Worm (Caenorhabditis elegans) whole organism, young adult: Measurements from ENCODE around the gene nol-10.

Source experiments
- B0019.2 ChIP-seq: fragments of 200-800 bp; sonication (Bioruptor generic); conservative IDR thresholded peaks from 2 replicates; pipeline ENCODE4 v1.3.6; 2022; ENCODE audit warnings: missing genetic modification reagents, missing genetic modification characterization, missing compliant biosample characterization
- C06A6.2 ChIP-seq: fragments of 200-800 bp; sonication (Bioruptor generic); conservative IDR thresholded peaks from 2 replicates; pipeline ENCODE4 v1.3.6; 2022; ENCODE audit warnings: missing genetic modification characterization, missing compliant biosample characterization
- D2030.7 ChIP-seq: fragments of 200-800 bp; sonication (Bioruptor generic); IDR thresholded peaks from 2 replicates; pipeline ENCODE4 v1.3.6; 2022; ENCODE audit warnings: missing genetic modification reagents, missing genetic modification characterization, missing compliant biosample characterization
- F22D6.2 ChIP-seq: sonication (generic microtip); optimal IDR thresholded peaks from 2 replicates; lab custom pipeline; 2016; ENCODE audit warnings: mild to moderate bottlenecking, missing genetic modification characterization, missing compliant biosample characterization
- F23B12.7 ChIP-seq: sonication (generic microtip); optimal IDR thresholded peaks from 2 replicates; lab custom pipeline; 2017; ENCODE audit warnings: missing genetic modification characterization, mild to moderate bottlenecking, missing compliant biosample characterization, antibody characterized with exemption, moderate library complexity; ENCODE audit not compliant: insufficient read depth
- F39B2.1 ChIP-seq: fragments of 200-800 bp; sonication (Bioruptor generic); IDR thresholded peaks from 2 replicates; pipeline ENCODE4 v1.3.6; 2022; ENCODE audit warnings: missing genetic modification reagents, missing genetic modification characterization, missing compliant biosample characterization
- F52B5.7 ChIP-seq: sonication (generic microtip); optimal IDR thresholded peaks from 2 replicates; lab custom pipeline; 2016; ENCODE audit warnings: mild to moderate bottlenecking, missing genetic modification characterization, missing compliant biosample characterization
- F57C9.4 ChIP-seq: sonication (generic microtip); optimal IDR thresholded peaks from 2 replicates; lab custom pipeline; 2017; ENCODE audit warnings: mild to moderate bottlenecking, missing genetic modification characterization, missing compliant biosample characterization
- Y53F4B.3 ChIP-seq: fragments of 200-800 bp; sonication (Bioruptor generic); IDR thresholded peaks from 2 replicates; pipeline ENCODE4 v1.3.6; 2022; ENCODE audit warnings: missing genetic modification reagents, missing genetic modification characterization, missing compliant biosample characterization
- Y67H2A.10 ChIP-seq: fragments of 200-800 bp; sonication (Bioruptor generic); conservative IDR thresholded peaks from 2 replicates; pipeline ENCODE4 v1.3.6; 2022; ENCODE audit warnings: missing genetic modification reagents, missing genetic modification characterization, missing compliant biosample characterization
- ZK185.1 ChIP-seq: sonication (generic microtip); optimal IDR thresholded peaks from 2 replicates; lab custom pipeline; 2016; ENCODE audit warnings: mild to moderate bottlenecking, missing genetic modification characterization, missing compliant biosample characterization; ENCODE audit not compliant: poor library complexity, severe bottlenecking
- ama-1 ChIP-seq, 3 experiments: fragments of 150-350 bp in 1 of 3; sonication (generic microtip) in 2 of 3; optimal IDR thresholded peaks; 2 replicates each; lab custom pipeline; 2014 to 2018; ENCODE audit warnings: missing biosample characterization in 2 of 3, missing genetic modification characterization in 2 of 3, missing genetic modification reagents in 2 of 3
- aptf-2 ChIP-seq: fragments of 200-800 bp; sonication (Bioruptor generic); conservative IDR thresholded peaks from 2 replicates; pipeline ENCODE4 v1.3.6; 2022; ENCODE audit warnings: missing genetic modification reagents, missing genetic modification characterization, missing compliant biosample characterization
- attf-6 ChIP-seq: fragments of 200-800 bp; sonication (Bioruptor generic); IDR thresholded peaks from 2 replicates; pipeline ENCODE4 v1.3.6; 2022; ENCODE audit warnings: missing genetic modification reagents, missing genetic modification characterization, missing compliant biosample characterization
- ccch-3 ChIP-seq: fragments of 200-800 bp; sonication (Bioruptor generic); optimal IDR thresholded peaks from 2 replicates; lab custom pipeline; 2018; ENCODE audit warnings: mild to moderate bottlenecking, missing genetic modification characterization, missing compliant biosample characterization
- ceh-100 ChIP-seq: fragments of 200-800 bp; sonication (Bioruptor generic); IDR thresholded peaks from 2 replicates; pipeline ENCODE4 v1.3.6; 2022; ENCODE audit warnings: missing genetic modification reagents, missing genetic modification characterization, missing compliant biosample characterization
- ceh-79 ChIP-seq: sonication (generic microtip); optimal IDR thresholded peaks from 2 replicates; lab custom pipeline; 2017; ENCODE audit warnings: mild to moderate bottlenecking, missing genetic modification characterization, missing compliant biosample characterization
- chd-7 ChIP-seq: sonication (generic microtip); optimal IDR thresholded peaks from 2 replicates; lab custom pipeline; 2016; ENCODE audit warnings: mild to moderate bottlenecking, missing genetic modification characterization, moderate library complexity, missing compliant biosample characterization
- dpl-1 ChIP-seq: fragments of 150-350 bp; optimal IDR thresholded peaks from 2 replicates; lab custom pipeline; 2014; ENCODE audit warnings: missing biosample characterization, missing genetic modification reagents, missing genetic modification characterization
- efl-1 ChIP-seq: fragments of 150-350 bp; optimal IDR thresholded peaks from 2 replicates; lab custom pipeline; 2014; ENCODE audit warnings: missing biosample characterization, missing genetic modification reagents, missing genetic modification characterization
- ekl-4 ChIP-seq: fragments of 200-800 bp; sonication (Bioruptor generic); IDR thresholded peaks from 2 replicates; pipeline ENCODE4 v1.3.6; 2022; ENCODE audit warnings: missing genetic modification reagents, missing genetic modification characterization, missing compliant biosample characterization
- ets-4 ChIP-seq: fragments of 200-800 bp; sonication (Bioruptor generic); optimal IDR thresholded peaks from 2 replicates; lab custom pipeline; 2018; ENCODE audit warnings: mild to moderate bottlenecking, missing genetic modification characterization, missing compliant biosample characterization
- hlh-12 ChIP-seq: sonication (generic microtip); optimal IDR thresholded peaks from 2 replicates; lab custom pipeline; 2016; ENCODE audit warnings: missing genetic modification characterization, missing compliant biosample characterization
- hmg-20 ChIP-seq: fragments of 200-800 bp; sonication (Bioruptor generic); IDR thresholded peaks from 2 replicates; pipeline ENCODE4 v1.3.6; 2022; ENCODE audit warnings: missing genetic modification reagents, missing genetic modification characterization, missing compliant biosample characterization
- lag-1 ChIP-seq: fragments of 200-800 bp; sonication (Bioruptor generic); IDR thresholded peaks from 2 replicates; pipeline ENCODE4 v1.3.6; 2022; ENCODE audit warnings: missing genetic modification reagents, missing genetic modification characterization, missing compliant biosample characterization
- lin-26 ChIP-seq: fragments of 200-800 bp; sonication (Bioruptor generic); IDR thresholded peaks from 2 replicates; pipeline ENCODE4 v1.3.6; 2022; ENCODE audit warnings: missing genetic modification reagents, missing genetic modification characterization, missing compliant biosample characterization
- lir-1 ChIP-seq: fragments of 200-800 bp; sonication (Bioruptor generic); conservative IDR thresholded peaks from 2 replicates; pipeline ENCODE4 v1.3.6; 2022; ENCODE audit warnings: missing genetic modification reagents, missing genetic modification characterization, missing compliant biosample characterization
- lsy-27 ChIP-seq: sonication (generic microtip); optimal IDR thresholded peaks from 2 replicates; lab custom pipeline; 2017; ENCODE audit warnings: missing genetic modification characterization, mild to moderate bottlenecking, missing compliant biosample characterization, antibody characterized with exemption, missing genotype, borderline replicate concordance; ENCODE audit not compliant: insufficient read depth
- mel-28 ChIP-seq: sonication (generic microtip); optimal IDR thresholded peaks from 2 replicates; lab custom pipeline; 2016; ENCODE audit warnings: borderline replicate concordance, mild to moderate bottlenecking, missing genetic modification characterization, missing compliant biosample characterization
- mes-4 ChIP-seq: sonication (generic microtip); optimal IDR thresholded peaks from 2 replicates; lab custom pipeline; 2016; ENCODE audit warnings: missing genotype, missing genetic modification characterization, missing compliant biosample characterization
- mxl-1 ChIP-seq: sonication (generic microtip); optimal IDR thresholded peaks from 2 replicates; lab custom pipeline; 2016; ENCODE audit warnings: missing genetic modification characterization, missing compliant biosample characterization
- nfyb-1 ChIP-seq: fragments of 200-800 bp; sonication (Bioruptor generic); IDR thresholded peaks from 2 replicates; pipeline ENCODE4 v1.3.6; 2022; ENCODE audit warnings: missing genetic modification reagents, missing genetic modification characterization, missing compliant biosample characterization
- nhr-120 ChIP-seq: fragments of 200-800 bp; sonication (Bioruptor generic); IDR thresholded peaks from 2 replicates; pipeline ENCODE4 v1.3.6; 2022; ENCODE audit warnings: missing genetic modification characterization, missing compliant biosample characterization
- nhr-27 ChIP-seq: fragments of 200-800 bp; sonication (Bioruptor generic); optimal IDR thresholded peaks from 2 replicates; lab custom pipeline; 2018; ENCODE audit warnings: mild to moderate bottlenecking, missing genetic modification characterization, moderate library complexity, missing compliant biosample characterization
- nhr-90 ChIP-seq: sonication (generic microtip); optimal IDR thresholded peaks from 2 replicates; lab custom pipeline; 2016; ENCODE audit warnings: missing genotype, mild to moderate bottlenecking, missing genetic modification characterization, missing compliant biosample characterization
- pbrm-1 ChIP-seq: fragments of 200-800 bp; sonication (Bioruptor generic); IDR thresholded peaks from 2 replicates; pipeline ENCODE4 v1.3.6; 2022; ENCODE audit warnings: missing genetic modification reagents, missing genetic modification characterization, missing compliant biosample characterization
- pha-4 ChIP-seq: fragments of 150-350 bp; sonication (generic microtip); optimal IDR thresholded peaks from 2 replicates; lab custom pipeline; 2014; ENCODE audit warnings: missing biosample characterization, missing genetic modification reagents, missing genetic modification characterization
- repo-1 ChIP-seq: sonication (generic microtip); optimal IDR thresholded peaks from 2 replicates; lab custom pipeline; 2017; ENCODE audit warnings: mild to moderate bottlenecking, missing genetic modification characterization, missing compliant biosample characterization
- sea-2 ChIP-seq: fragments of 200-800 bp; sonication (Bioruptor generic); IDR thresholded peaks from 2 replicates; pipeline ENCODE4 v1.3.6; 2022; ENCODE audit warnings: missing genetic modification characterization, missing compliant biosample characterization
- snpc-1.1 ChIP-seq: sonication (generic microtip); optimal IDR thresholded peaks from 2 replicates; lab custom pipeline; 2017; ENCODE audit warnings: missing genetic modification characterization, mild to moderate bottlenecking, missing compliant biosample characterization, antibody characterized with exemption, moderate library complexity, missing genotype, missing genetic modification reagents; ENCODE audit not compliant: insufficient read depth
- snpc-4 ChIP-seq, 5 experiments: fragments of 150-350 bp in 1 of 5; sonication (generic microtip) in 4 of 5; optimal IDR thresholded peaks; 2 replicates each; lab custom pipeline; 2014 to 2018; ENCODE audit warnings: missing genetic modification characterization in 5 of 5, missing biosample characterization in 3 of 5, antibody characterized with exemption in 2 of 5, mild to moderate bottlenecking in 2 of 5, missing compliant biosample characterization in 2 of 5, missing genotype in 2 of 5, moderate library complexity in 2 of 5, missing genetic modification reagents in 1 of 5
- tbx-9 ChIP-seq: sonication (generic microtip); optimal IDR thresholded peaks from 2 replicates; lab custom pipeline; 2016; ENCODE audit warnings: borderline replicate concordance, missing genetic modification characterization, inconsistent platforms, missing compliant biosample characterization
- tlf-1 ChIP-seq: fragments of 200-800 bp; sonication (Bioruptor generic); optimal IDR thresholded peaks from 2 replicates; lab custom pipeline; 2018; ENCODE audit warnings: mild to moderate bottlenecking, missing genetic modification characterization, missing compliant biosample characterization
- unc-62 ChIP-seq: fragments of 150-350 bp; optimal IDR thresholded peaks from 2 replicates; lab custom pipeline; 2014; ENCODE audit warnings: missing biosample characterization, missing genetic modification reagents, missing genetic modification characterization
- zim-3 ChIP-seq: sonication (generic microtip); optimal IDR thresholded peaks from 2 replicates; lab custom pipeline; 2017; ENCODE audit warnings: mild to moderate bottlenecking, missing genetic modification characterization, moderate library complexity, missing compliant biosample characterization
- ztf-22 ChIP-seq: fragments of 200-800 bp; sonication (Bioruptor generic); optimal IDR thresholded peaks from 2 replicates; lab custom pipeline; 2018; ENCODE audit warnings: mild to moderate bottlenecking, missing genetic modification characterization, moderate library complexity, missing compliant biosample characterization
- ztf-28 ChIP-seq: fragments of 200-800 bp; sonication (Bioruptor generic); IDR thresholded peaks from 2 replicates; pipeline ENCODE4 v1.3.6; 2022; ENCODE audit warnings: missing genetic modification reagents, missing genetic modification characterization, missing compliant biosample characterization

nol-10 gene

ce11 chrIV:7573944-7574343, 6.5 kb upstream of the nol-10 start (continued):
- TF ChIP-seq lsy-27, result peak; percentile 90
- TF ChIP-seq ekl-4 (GFP tag; lab: Robert Waterston, UW), result peak; percentile 88
- TF ChIP-seq repo-1 (tag; lab: Kevin White, UChicago), result peak; percentile 86
- no peak for TF ChIP-seq tbx-9 (tag; lab: Kevin White, UChicago)
- peak; percentile 92 for TF ChIP-seq mes-4
- no peak for TF ChIP-seq unc-62 (GFP tag; lab: Kevin White, UChicago)
- TF ChIP-seq D2030.7 (GFP tag; lab: Robert Waterston, UW), result peak; percentile 87
- TF ChIP-seq ceh-79, result peak; percentile 91
- TF ChIP-seq F39B2.1 (GFP tag; lab: Robert Waterston, UW), result no peak
- TF ChIP-seq chd-7 (tag; lab: Kevin White, UChicago), result peak; percentile 92
- peak; percentile 79 for TF ChIP-seq attf-6
- TF ChIP-seq F52B5.7 (tag; lab: Kevin White, UChicago), result peak; percentile 96
- peak; percentile 39 for TF ChIP-seq mel-28 (tag; lab: Kevin White, UChicago)
- TF ChIP-seq nhr-27, result peak; percentile 92
- TF ChIP-seq F22D6.2 (tag; lab: Kevin White, UChicago), result peak; percentile 67
- TF ChIP-seq lin-26 (GFP tag; lab: Robert Waterston, UW), result peak; percentile 99
- TF ChIP-seq lir-1 (GFP tag; lab: Robert Waterston, UW), result peak; percentile 38; the same call in 1 of the 2 replicates
- 0 out of 2 replicates have a peak, but pooled peaks have one; percentile 66 for TF ChIP-seq aptf-2 (GFP tag; lab: Robert Waterston, UW)
- peak; percentile 75 for TF ChIP-seq ccch-3 (GFP tag; lab: Kevin White, UChicago)
- peak; percentile 40 for TF ChIP-seq ztf-22 (GFP tag; lab: Kevin White, UChicago)
- TF ChIP-seq Y53F4B.3 (GFP tag; lab: Robert Waterston, UW), result peak; percentile 68; the same call in 1 of the 2 replicates
- 0 out of 2 replicates have a peak, but pooled peaks have one; percentile 36 for TF ChIP-seq C06A6.2 (GFP tag; lab: Robert Waterston, UW)
- no peak for TF ChIP-seq ama-1 (optimal IDR thresholded peaks at IDR 0.05; lab: Kevin White, UChicago)
- TF ChIP-seq ama-1 (GFP tag; optimal IDR thresholded peaks at IDR 0.05; lab: Kevin White, UChicago), result peak; percentile 81 to 96
- TF ChIP-seq ZK185.1 (tag; lab: Kevin White, UChicago), result peak; percentile 95
- no peak for TF ChIP-seq F57C9.4 (tag; lab: Kevin White, UChicago)
- peak; percentile 97 for TF ChIP-seq zim-3 (tag; lab: Kevin White, UChicago)
- peak; percentile 96 for TF ChIP-seq F23B12.7
- peak; percentile 69 for TF ChIP-seq B0019.2 (GFP tag; lab: Robert Waterston, UW)
- TF ChIP-seq pha-4 (tag; lab: Kevin White, UChicago), result no peak
- no peak for TF ChIP-seq dpl-1
- peak; percentile 96 for TF ChIP-seq mxl-1 (tag; lab: Kevin White, UChicago)
- TF ChIP-seq ztf-28 (GFP tag; lab: Robert Waterston, UW), result peak; percentile 86
- peak; percentile 79 for TF ChIP-seq ceh-100
- peak; percentile 83 for TF ChIP-seq hlh-12 (tag; lab: Kevin White, UChicago)
- peak; percentile 83 for TF ChIP-seq tlf-1 (GFP tag; lab: Kevin White, UChicago)
- 0 out of 2 replicates have a peak, but pooled peaks have one; percentile 12 for TF ChIP-seq lag-1 (GFP tag; lab: Robert Waterston, UW)
- TF ChIP-seq ets-4 (GFP tag; lab: Kevin White, UChicago), result peak; percentile 88
- peak; percentile 88 for TF ChIP-seq pbrm-1
- TF ChIP-seq nfyb-1 (GFP tag; lab: Robert Waterston, UW), result peak; percentile 92
- peak; percentile 77 for TF ChIP-seq snpc-1.1 (tag; lab: Kevin White, UChicago)
- TF ChIP-seq nhr-90 (tag; lab: Kevin White, UChicago), result peak; percentile 98
- TF ChIP-seq efl-1 (GFP tag; lab: Kevin White, UChicago), result peak; percentile 56
- TF ChIP-seq snpc-4 (GFP tag; optimal IDR thresholded peaks at IDR 0.05; lab: Kevin White, UChicago), result peak; percentile 88
- TF ChIP-seq snpc-4 (tag; optimal IDR thresholded peaks at IDR 0.05; lab: Kevin White, UChicago), result peak; percentile 43 to 86 (median 78)
- 0 out of 2 replicates have a peak, but pooled peaks have one; percentile 73 for TF ChIP-seq nhr-120 (GFP tag; lab: Robert Waterston, UW)
- TF ChIP-seq Y67H2A.10, result 0 out of 2 replicates have a peak, but pooled peaks have one; percentile 43
- no peak; the same call in 1 of the 2 replicates for TF ChIP-seq sea-2 (GFP tag; lab: Robert Waterston, UW)
- peak; percentile 85 for TF ChIP-seq hmg-20
